Fruit fly (Drosophila melanogaster): ENCODE data around the gene SerRS.

SerRS gene

dm6 chr2L:3037153-3037579 is at the start of gene SerRS, which contains the start of gene CG17260:
Gene SerRS, minus strand, starts transcription at chr2L:3037403.
Gene CG17260, plus strand, starts transcription at chr2L:3037230.
- TF ChIP-seq Snoo (tag; optimal IDR thresholded peaks at IDR 0.05), result peak; percentile 81
- TF ChIP-seq CG34367 (tag; optimal IDR thresholded peaks at IDR 0.05), result peak; percentile 76
- peak; percentile 82 for TF ChIP-seq rn (GFP tag; IDR thresholded peaks at IDR 0.05)
- peak; percentile 82 for TF ChIP-seq Ets98B (GFP tag; IDR thresholded peaks at IDR 0.05)
- no peak for TF ChIP-seq CG13204 (GFP tag; optimal IDR thresholded peaks at IDR 0.05)
- TF ChIP-seq CG15710 (tag; optimal IDR thresholded peaks at IDR 0.05), result peak; percentile 89
- TF ChIP-seq Pif1B (GFP tag; optimal IDR thresholded peaks at IDR 0.05), result peak; percentile 84
- peak; percentile 66 for TF ChIP-seq CG12605 (GFP tag; IDR thresholded peaks at IDR 0.05)
- TF ChIP-seq D1 (tag; optimal IDR thresholded peaks at IDR 0.05), result no peak
- TF ChIP-seq CG8301 (tag; optimal IDR thresholded peaks at IDR 0.05), result peak; percentile 86
- TF ChIP-seq CG4496 (GFP tag; IDR thresholded peaks at IDR 0.05), result peak; percentile 91
- peak; percentile 86 for TF ChIP-seq CG8159 (tag; optimal IDR thresholded peaks at IDR 0.05)
- TF ChIP-seq EcR (GFP tag; optimal IDR thresholded peaks at IDR 0.05), result no peak
- peak; percentile 76 for TF ChIP-seq fd96Ca (GFP tag; IDR thresholded peaks at IDR 0.05)
- TF ChIP-seq gl (tag; optimal IDR thresholded peaks at IDR 0.05), result peak; percentile 61
- no peak for TF ChIP-seq CG14655 (GFP tag; optimal IDR thresholded peaks at IDR 0.05)
- TF ChIP-seq CG17806 (tag; optimal IDR thresholded peaks at IDR 0.05), result peak; percentile 90
- TF ChIP-seq CG9948 (tag; optimal IDR thresholded peaks at IDR 0.05), result peak; percentile 90
- peak; percentile 91 for TF ChIP-seq CG32121 (GFP tag; IDR thresholded peaks at IDR 0.05)
- TF ChIP-seq CG10348 (GFP tag; IDR thresholded peaks at IDR 0.05), result peak; percentile 90
- TF ChIP-seq Pif1A (GFP tag; optimal IDR thresholded peaks at IDR 0.05), result no peak

- TF ChIP-seq Snoo (tag; optimal IDR thresholded peaks at IDR 0.05), result no peak
- peak; percentile 35 for TF ChIP-seq CG15710 (tag; optimal IDR thresholded peaks at IDR 0.05)
- 0 out of 2 replicates have a peak, but pooled peaks have one; percentile 29 for TF ChIP-seq CG10348 (GFP tag; IDR thresholded peaks at IDR 0.05)
- peak; percentile 84 for TF ChIP-seq CG32121 (GFP tag; IDR thresholded peaks at IDR 0.05)
- peak; percentile 17 for TF ChIP-seq Pif1B (GFP tag; optimal IDR thresholded peaks at IDR 0.05)
- peak; percentile 44 for TF ChIP-seq CG8159 (tag; optimal IDR thresholded peaks at IDR 0.05)
- peak; percentile 77 for TF ChIP-seq CG12605 (GFP tag; IDR thresholded peaks at IDR 0.05)
- no peak for TF ChIP-seq D1 (tag; optimal IDR thresholded peaks at IDR 0.05)
- TF ChIP-seq EcR (GFP tag; optimal IDR thresholded peaks at IDR 0.05), result no peak
- peak; percentile 73; the same call in 1 of the 2 replicates for TF ChIP-seq Ets98B (GFP tag; IDR thresholded peaks at IDR 0.05)
- TF ChIP-seq CG9948 (tag; optimal IDR thresholded peaks at IDR 0.05), result no peak
- TF ChIP-seq Pif1A (GFP tag; optimal IDR thresholded peaks at IDR 0.05), result peak; percentile 46
- no peak for TF ChIP-seq CG13204 (GFP tag; optimal IDR thresholded peaks at IDR 0.05)
- TF ChIP-seq gl (tag; optimal IDR thresholded peaks at IDR 0.05), result no peak
- TF ChIP-seq fd96Ca (GFP tag; IDR thresholded peaks at IDR 0.05), result 0 out of 3 replicates have a peak, but pooled peaks have one; percentile 18
- peak; percentile 77; the same call in 2 of the 3 replicates for TF ChIP-seq CG4496 (GFP tag; IDR thresholded peaks at IDR 0.05)
- TF ChIP-seq CG17806 (tag; optimal IDR thresholded peaks at IDR 0.05), result peak; percentile 21
- TF ChIP-seq CG8301 (tag; optimal IDR thresholded peaks at IDR 0.05), result peak; percentile 63
- TF ChIP-seq CG34367 (tag; optimal IDR thresholded peaks at IDR 0.05), result no peak
- no peak for TF ChIP-seq rn (GFP tag; IDR thresholded peaks at IDR 0.05)
- TF ChIP-seq CG14655 (GFP tag; optimal IDR thresholded peaks at IDR 0.05), result peak; percentile 59
Observed at dm6 chr2L:3086290-3086876, 49.2 kb upstream of the SerRS start.

- TF ChIP-seq EcR (GFP tag; optimal IDR thresholded peaks at IDR 0.05) (no peak), D1 (tag; optimal IDR thresholded peaks at IDR 0.05) (no peak), CG17806 (tag; optimal IDR thresholded peaks at IDR 0.05) (no peak), Pif1A (GFP tag; optimal IDR thresholded peaks at IDR 0.05) (no peak), CG32121 (GFP tag; IDR thresholded peaks at IDR 0.05) (peak; percentile 29; the same call in 1 of the 2 replicates), CG4496 (GFP tag; IDR thresholded peaks at IDR 0.05) (0 out of 3 replicates have a peak, but pooled peaks have one; percentile 23), CG34367 (tag; optimal IDR thresholded peaks at IDR 0.05) (no peak), CG14655 (GFP tag; optimal IDR thresholded peaks at IDR 0.05) (no peak), CG15710 (tag; optimal IDR thresholded peaks at IDR 0.05) (no peak), CG9948 (tag; optimal IDR thresholded peaks at IDR 0.05) (no peak), CG8301 (tag; optimal IDR thresholded peaks at IDR 0.05) (no peak), fd96Ca (GFP tag; IDR thresholded peaks at IDR 0.05) (0 out of 3 replicates have a peak, but pooled peaks have one; percentile 37), Ets98B (GFP tag; IDR thresholded peaks at IDR 0.05) (no peak; the same call in 1 of the 2 replicates), CG8159 (tag; optimal IDR thresholded peaks at IDR 0.05) (no peak), CG13204 (GFP tag; optimal IDR thresholded peaks at IDR 0.05) (no peak)
Observed at dm6 chr2L:3083510-3083909, 46.3 kb upstream of the SerRS start.

- no peak for TF ChIP-seq CG8301 (tag; optimal IDR thresholded peaks at IDR 0.05)
- no peak for TF ChIP-seq Snoo (tag; optimal IDR thresholded peaks at IDR 0.05)
- no peak for TF ChIP-seq CG10348 (GFP tag; IDR thresholded peaks at IDR 0.05)
- no peak for TF ChIP-seq rn (GFP tag; IDR thresholded peaks at IDR 0.05)
- TF ChIP-seq CG13204 (GFP tag; optimal IDR thresholded peaks at IDR 0.05), result no peak
- no peak for TF ChIP-seq D1 (tag; optimal IDR thresholded peaks at IDR 0.05)
- TF ChIP-seq gl (tag; optimal IDR thresholded peaks at IDR 0.05), result no peak
- TF ChIP-seq CG12605 (GFP tag; IDR thresholded peaks at IDR 0.05), result no peak
Observed at dm6 chr2L:3082895-3083294, 45.7 kb upstream of the SerRS start.

- no peak for TF ChIP-seq CG13204 (GFP tag; optimal IDR thresholded peaks at IDR 0.05)
- no peak for TF ChIP-seq rn (GFP tag; IDR thresholded peaks at IDR 0.05)
- TF ChIP-seq D1 (tag; optimal IDR thresholded peaks at IDR 0.05), result no peak
Observed at dm6 chr2L:3078741-3079140, 41.5 kb upstream of the SerRS start.

- TF ChIP-seq CG4496 (GFP tag; IDR thresholded peaks at IDR 0.05) (no peak), CG13204 (GFP tag; optimal IDR thresholded peaks at IDR 0.05) (no peak), gl (tag; optimal IDR thresholded peaks at IDR 0.05) (no peak), CG17806 (tag; optimal IDR thresholded peaks at IDR 0.05) (no peak), CG9948 (tag; optimal IDR thresholded peaks at IDR 0.05) (no peak), CG15710 (tag; optimal IDR thresholded peaks at IDR 0.05) (no peak), CG34367 (tag; optimal IDR thresholded peaks at IDR 0.05) (no peak), Pif1B (GFP tag; optimal IDR thresholded peaks at IDR 0.05) (no peak), CG12605 (GFP tag; IDR thresholded peaks at IDR 0.05) (no peak), Pif1A (GFP tag; optimal IDR thresholded peaks at IDR 0.05) (no peak), CG8301 (tag; optimal IDR thresholded peaks at IDR 0.05) (no peak), CG8159 (tag; optimal IDR thresholded peaks at IDR 0.05) (no peak), EcR (GFP tag; optimal IDR thresholded peaks at IDR 0.05) (no peak), D1 (tag; optimal IDR thresholded peaks at IDR 0.05) (no peak), Ets98B (GFP tag; IDR thresholded peaks at IDR 0.05) (no peak), Snoo (tag; optimal IDR thresholded peaks at IDR 0.05) (no peak), CG14655 (GFP tag; optimal IDR thresholded peaks at IDR 0.05) (no peak), CG32121 (GFP tag; IDR thresholded peaks at IDR 0.05) (no peak), CG10348 (GFP tag; IDR thresholded peaks at IDR 0.05) (no peak)
Observed at dm6 chr2L:3059624-3059919, 22.4 kb upstream of the SerRS start.
